Fruit fly (Drosophila melanogaster) S2 (cell line): ENCODE results near the gene CG33721.

Source experiments
- CG8478 ChIP-seq: fragments of >200 bp; optimal IDR thresholded peaks from 2 replicates; lab custom pipeline; 2018
- CTCF ChIP-seq, 2 experiments: fragments of >200 bp; optimal IDR thresholded peaks; 2 replicates each; lab custom pipeline; 2018

dm6 chr3R:22342151-22342550 lies 11.3 kb downstream of the CG33721 start, which contains the start of gene CG5386:
- no peak for TF ChIP-seq CG8478 (lab: Kevin White, UChicago)
- TF ChIP-seq CTCF (optimal IDR thresholded peaks at IDR 0.05; lab: Kevin White, UChicago) = no peak
